2 fruit fly cellular contexts compared by ENCODE assay signal in the genomic region with DNA sequence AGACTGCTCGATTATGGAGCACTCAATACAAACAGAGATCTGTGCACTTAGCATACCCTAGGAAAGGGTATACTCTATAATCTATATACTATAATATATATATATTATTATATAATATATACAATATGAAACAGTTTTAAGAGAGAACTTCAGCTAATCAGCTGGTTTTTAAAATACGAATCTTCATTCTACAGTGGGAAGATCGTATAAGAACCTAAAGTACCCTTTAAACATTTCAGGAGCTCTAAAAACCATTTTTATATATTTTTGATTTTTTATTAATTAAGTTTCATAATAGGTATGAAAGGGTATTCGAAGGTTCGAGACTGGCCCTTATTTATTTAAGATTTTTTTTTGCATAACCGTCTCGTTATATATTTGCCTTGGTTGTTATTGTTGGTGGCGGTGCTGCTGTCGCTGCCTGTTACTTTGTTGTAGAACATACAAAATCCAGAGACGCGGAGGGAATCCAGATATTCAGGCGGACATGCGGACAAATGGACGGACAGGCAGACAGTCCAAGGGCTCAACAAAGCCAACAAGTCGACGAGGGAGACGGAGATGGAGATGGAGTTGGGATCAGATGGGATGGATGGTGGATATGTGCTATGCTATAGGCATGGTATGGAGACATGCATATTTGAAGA.
A peak's percentile ranks its signal among the peaks of the same experiment; 100 is the strongest.
TF ChIP-seq lines count a peak whose summit lies in the region.

No protein-coding gene starts in this region.

TF ChIP-seq in whole organism, embryonic, 481 proteins besides CTCF, POLR2A, EP300 and RAD21 (continued from another document):
- TF ChIP-seq Xbp1 (GFP tag; optimal IDR thresholded peaks at IDR 0.05; lab: Kevin White, UChicago) (no peak), Dfd (GFP tag; optimal IDR thresholded peaks at IDR 0.05; lab: Kevin White, UChicago) (no peak), CG12155 (GFP tag; optimal IDR thresholded peaks at IDR 0.05; lab: Kevin White, UChicago) (no peak), NFAT (GFP tag; IDR thresholded peaks at IDR 0.05; lab: Robert Waterston, UW) (no peak), NC2α (GFP tag; optimal IDR thresholded peaks at IDR 0.05; lab: Kevin White, UChicago) (no peak), Tbp (GFP tag; optimal IDR thresholded peaks at IDR 0.05; lab: Kevin White, UChicago) (no peak), CG8290 (GFP tag; optimal IDR thresholded peaks at IDR 0.05; lab: Kevin White, UChicago) (no peak), CG8290 (tag; optimal IDR thresholded peaks at IDR 0.05; lab: Kevin White, UChicago) (no peak), kah (GFP tag; optimal IDR thresholded peaks at IDR 0.05; lab: Kevin White, UChicago) (no peak), D (optimal IDR thresholded peaks at IDR 0.05; lab: Kevin White, UChicago) (no peak), D (GFP tag; optimal IDR thresholded peaks at IDR 0.05; lab: Kevin White, UChicago) (no peak), NK7.1 (GFP tag; optimal IDR thresholded peaks at IDR 0.05; lab: Kevin White, UChicago) (no peak), lov (optimal IDR thresholded peaks at IDR 0.05; lab: Kevin White, UChicago) (no peak), lov (GFP tag; IDR thresholded peaks at IDR 0.05; lab: Robert Waterston, UW) (no peak), Abd-B (GFP tag; optimal IDR thresholded peaks at IDR 0.05; lab: Kevin White, UChicago) (no peak), CG12071 (GFP tag; optimal IDR thresholded peaks at IDR 0.05; lab: Kevin White, UChicago) (no peak), CG18262 (tag; optimal IDR thresholded peaks at IDR 0.05; lab: Kevin White, UChicago) (peak; percentile 14), Bteb2 (GFP tag; optimal IDR thresholded peaks at IDR 0.05; lab: Kevin White, UChicago) (no peak), CG4730 (GFP tag; IDR thresholded peaks at IDR 0.05; lab: Robert Waterston, UW) (no peak), Drgx (GFP tag; IDR thresholded peaks at IDR 0.05; lab: Robert Waterston, UW) (peak; percentile 24; the same call in 1 of the 2 replicates), CG10209 (GFP tag; optimal IDR thresholded peaks at IDR 0.05; lab: Kevin White, UChicago) (no peak), CG11093 (GFP tag; IDR thresholded peaks at IDR 0.05; lab: Robert Waterston, UW) (no peak), Side (GFP tag; optimal IDR thresholded peaks at IDR 0.05; lab: Kevin White, UChicago) (no peak), prd (optimal IDR thresholded peaks at IDR 0.05; lab: Kevin White, UChicago) (no peak), prd (GFP tag; IDR thresholded peaks at IDR 0.05; lab: Robert Waterston, UW) (0 out of 3 replicates have a peak, but pooled peaks have one; percentile 5), CG18764 (GFP tag; optimal IDR thresholded peaks at IDR 0.05; lab: Kevin White, UChicago) (no peak), CG6813 (GFP tag; optimal IDR thresholded peaks at IDR 0.05; lab: Kevin White, UChicago) (no peak), repo (GFP tag; optimal IDR thresholded peaks at IDR 0.05; lab: Kevin White, UChicago) (no peak), chif (GFP tag; optimal IDR thresholded peaks at IDR 0.05; lab: Kevin White, UChicago) (no peak), scrt (GFP tag; optimal IDR thresholded peaks at IDR 0.05; lab: Kevin White, UChicago) (no peak), CG17359 (tag; optimal IDR thresholded peaks at IDR 0.05; lab: Kevin White, UChicago) (no peak), gro (GFP tag; optimal IDR thresholded peaks at IDR 0.05; lab: Kevin White, UChicago) (no peak), CG2199 (GFP tag; IDR thresholded peaks at IDR 0.05; lab: Robert Waterston, UW) (no peak), CG12104 (GFP tag; optimal IDR thresholded peaks at IDR 0.05; lab: Kevin White, UChicago) (no peak), CG34224 (GFP tag; IDR thresholded peaks at IDR 0.05; lab: Robert Waterston, UW; ENCODE audit: partially characterized antibody) (no peak), row (GFP tag; IDR thresholded peaks at IDR 0.05; lab: Robert Waterston, UW) (peak; percentile 30; the same call in 2 of the 3 replicates), nerfin-2 (GFP tag; IDR thresholded peaks at IDR 0.05; lab: Robert Waterston, UW; ENCODE audit: partially characterized antibody) (no peak), gsb (GFP tag; IDR thresholded peaks at IDR 0.05; lab: Robert Waterston, UW) (no peak), chn (GFP tag; optimal IDR thresholded peaks at IDR 0.05; lab: Kevin White, UChicago) (no peak), chinmo (GFP tag; IDR thresholded peaks at IDR 0.05; lab: Robert Waterston, UW; ENCODE audit: partially characterized antibody) (no peak), yki (optimal IDR thresholded peaks at IDR 0.05; lab: Kevin White, UChicago) (no peak), CrebB (tag; optimal IDR thresholded peaks at IDR 0.05; lab: Kevin White, UChicago) (no peak), ATbp (GFP tag; optimal IDR thresholded peaks at IDR 0.05; lab: Kevin White, UChicago) (no peak), CG14710 (tag; optimal IDR thresholded peaks at IDR 0.05; lab: Kevin White, UChicago) (peak; percentile 6), Usf (GFP tag; optimal IDR thresholded peaks at IDR 0.05; lab: Kevin White, UChicago) (no peak), CG6654 (GFP tag; optimal IDR thresholded peaks at IDR 0.05; lab: Kevin White, UChicago) (no peak), ham (GFP tag; IDR thresholded peaks at IDR 0.05; lab: Robert Waterston, UW) (no peak), CG15269 (tag; optimal IDR thresholded peaks at IDR 0.05; lab: Kevin White, UChicago) (no peak), dysf (GFP tag; IDR thresholded peaks at IDR 0.05; lab: Robert Waterston, UW) (no peak), CG11560 (tag; IDR thresholded peaks at IDR 0.05; lab: Robert Waterston, UW) (no peak), da (GFP tag; optimal IDR thresholded peaks at IDR 0.05; lab: Kevin White, UChicago) (no peak), CG1233 (GFP tag; optimal IDR thresholded peaks at IDR 0.05; lab: Kevin White, UChicago) (no peak), Bgb (GFP tag; IDR thresholded peaks at IDR 0.05; lab: Robert Waterston, UW; ENCODE audit: partially characterized antibody) (no peak), CG32767 (GFP tag; IDR thresholded peaks at IDR 0.05; lab: Robert Waterston, UW) (no peak), seq (GFP tag; IDR thresholded peaks at IDR 0.05; lab: Robert Waterston, UW) (no peak), CG7839 (tag; optimal IDR thresholded peaks at IDR 0.05; lab: Kevin White, UChicago) (no peak), aop (GFP tag; IDR thresholded peaks at IDR 0.05; lab: Robert Waterston, UW) (no peak), Med (GFP tag; lab: Kevin White, UChicago) (no peak), D19A (tag; optimal IDR thresholded peaks at IDR 0.05; lab: Kevin White, UChicago) (peak; percentile 25)
TF ChIP-seq in whole organism, embryonic: peak in this region for 11.

TF ChIP-seq in whole organism, prepupa, 60 proteins besides CTCF, POLR2A, EP300 and RAD21 (continued from another document):
- no peak; the same call in 2 of the 3 replicates for TF ChIP-seq CG6163 (GFP tag; IDR thresholded peaks at IDR 0.05; lab: Robert Waterston, UW)
- TF ChIP-seq CG11762 (GFP tag; optimal IDR thresholded peaks at IDR 0.05; lab: Kevin White, UChicago; ENCODE audit: insufficient read depth) = peak; percentile 68
- peak; percentile 22 for TF ChIP-seq Sox14 (GFP tag; optimal IDR thresholded peaks at IDR 0.05; lab: Kevin White, UChicago)
- TF ChIP-seq CG8119 (GFP tag; IDR thresholded peaks at IDR 0.05; lab: Robert Waterston, UW) = no peak
- TF ChIP-seq acj6 (GFP tag; optimal IDR thresholded peaks at IDR 0.05; lab: Kevin White, UChicago) = peak; percentile 17
- peak; percentile 46 for TF ChIP-seq CG6854 (GFP tag; optimal IDR thresholded peaks at IDR 0.05; lab: Kevin White, UChicago)
- no peak for TF ChIP-seq Hr38 (GFP tag; optimal IDR thresholded peaks at IDR 0.05; lab: Kevin White, UChicago)
- peak; percentile 39 for TF ChIP-seq CG6276 (GFP tag; optimal IDR thresholded peaks at IDR 0.05; lab: Kevin White, UChicago)
- peak; percentile 19 for TF ChIP-seq esn (GFP tag; optimal IDR thresholded peaks at IDR 0.05; lab: Kevin White, UChicago)
- peak; percentile 3 for TF ChIP-seq CG8319 (GFP tag; optimal IDR thresholded peaks at IDR 0.05; lab: Kevin White, UChicago)
- TF ChIP-seq achi (GFP tag; optimal IDR thresholded peaks at IDR 0.05; lab: Kevin White, UChicago) = peak; percentile 90
- TF ChIP-seq CG7368 (GFP tag; optimal IDR thresholded peaks at IDR 0.05; lab: Kevin White, UChicago) = no peak
- TF ChIP-seq pdm3 (GFP tag; optimal IDR thresholded peaks at IDR 0.05; lab: Kevin White, UChicago) = peak; percentile 20
- TF ChIP-seq CG6808 (GFP tag; optimal IDR thresholded peaks at IDR 0.05; lab: Kevin White, UChicago) = peak; percentile 91
- TF ChIP-seq Gug (GFP tag; IDR thresholded peaks at IDR 0.05; lab: Robert Waterston, UW) = no peak
- no peak for TF ChIP-seq Smox (GFP tag; optimal IDR thresholded peaks at IDR 0.05; lab: Kevin White, UChicago)
- TF ChIP-seq CG3032 (tag; optimal IDR thresholded peaks at IDR 0.05; lab: Kevin White, UChicago) = peak; percentile 95
- TF ChIP-seq CG11294 (GFP tag; IDR thresholded peaks at IDR 0.05; lab: Robert Waterston, UW) = no peak
- peak; percentile 40 for TF ChIP-seq CG10631 (GFP tag; optimal IDR thresholded peaks at IDR 0.05; lab: Kevin White, UChicago)
- no peak for TF ChIP-seq fd85E (GFP tag; optimal IDR thresholded peaks at IDR 0.05; lab: Kevin White, UChicago)
- 0 out of 3 replicates have a peak, but pooled peaks have one; percentile 10 for TF ChIP-seq eg (GFP tag; IDR thresholded peaks at IDR 0.05; lab: Robert Waterston, UW)
- no peak for TF ChIP-seq Ets21C (GFP tag; optimal IDR thresholded peaks at IDR 0.05; lab: Kevin White, UChicago)
- peak; percentile 66 for TF ChIP-seq Eip78C (GFP tag; lab: Kevin White, UChicago)
- no peak for TF ChIP-seq CG15336 (GFP tag; IDR thresholded peaks at IDR 0.05; lab: Robert Waterston, UW)
- no peak for TF ChIP-seq Sox15 (GFP tag; optimal IDR thresholded peaks at IDR 0.05; lab: Kevin White, UChicago)
- no peak for TF ChIP-seq Hr39 (GFP tag; optimal IDR thresholded peaks at IDR 0.05; lab: Kevin White, UChicago)
- TF ChIP-seq fkh (GFP tag; optimal IDR thresholded peaks at IDR 0.05; lab: Kevin White, UChicago) = no peak
- TF ChIP-seq Eip75B (GFP tag; optimal IDR thresholded peaks at IDR 0.05; lab: Kevin White, UChicago) = no peak
- no peak for TF ChIP-seq lz (GFP tag; optimal IDR thresholded peaks at IDR 0.05; lab: Kevin White, UChicago)
- TF ChIP-seq CG9139 (GFP tag; optimal IDR thresholded peaks at IDR 0.05; lab: Kevin White, UChicago) = peak; percentile 76
- TF ChIP-seq Sox102F (GFP tag; optimal IDR thresholded peaks at IDR 0.05; lab: Kevin White, UChicago) = no peak
- peak; percentile 13 for TF ChIP-seq CG34406 (GFP tag; optimal IDR thresholded peaks at IDR 0.05; lab: Kevin White, UChicago)
- TF ChIP-seq CG6792 (GFP tag; optimal IDR thresholded peaks at IDR 0.05; lab: Kevin White, UChicago) = no peak
- no peak for TF ChIP-seq CG16779 (tag; optimal IDR thresholded peaks at IDR 0.05; lab: Kevin White, UChicago)
- no peak for TF ChIP-seq fd59A (GFP tag; optimal IDR thresholded peaks at IDR 0.05; lab: Kevin White, UChicago)
- TF ChIP-seq svp (GFP tag; lab: Kevin White, UChicago) = peak; percentile 4
- peak; percentile 92 for TF ChIP-seq CG10669 (GFP tag; optimal IDR thresholded peaks at IDR 0.05; lab: Kevin White, UChicago)
- peak; percentile 2 to 10 for TF ChIP-seq salr (GFP tag; optimal IDR thresholded peaks at IDR 0.05; lab: Kevin White, UChicago)
- TF ChIP-seq cyc (GFP tag; optimal IDR thresholded peaks at IDR 0.05; lab: Kevin White, UChicago) = peak; percentile 45
